Fruit fly (Drosophila melanogaster): ENCODE data around the gene CG9853.

CG9853 gene

dm6 chr3R:4382165-4382564, 19.7 kb downstream of the CG9853 start:
- TF ChIP-seq h (optimal IDR thresholded peaks at IDR 0.05) (no peak), psq (optimal IDR thresholded peaks at IDR 0.05) (no peak), Sin3A (optimal IDR thresholded peaks at IDR 0.05) (no peak), Myc (optimal IDR thresholded peaks at IDR 0.05) (no peak), insv (optimal IDR thresholded peaks at IDR 0.05) (no peak), ttk (optimal IDR thresholded peaks at IDR 0.05) (no peak)

- TF ChIP-seq Sin3A (optimal IDR thresholded peaks at IDR 0.05): no peak
- TF ChIP-seq Myc (optimal IDR thresholded peaks at IDR 0.05): no peak
- no peak for TF ChIP-seq ttk (optimal IDR thresholded peaks at IDR 0.05)
- TF ChIP-seq psq (optimal IDR thresholded peaks at IDR 0.05): no peak
- no peak for TF ChIP-seq h (optimal IDR thresholded peaks at IDR 0.05)
- TF ChIP-seq insv (optimal IDR thresholded peaks at IDR 0.05): no peak
Measured at dm6 chr3R:4381079-4381919, 20.5 kb downstream of the CG9853 start, which contains the start of gene Cont. TSS of gene Cont (plus strand) at chr3R:4381306.

- TF ChIP-seq h (optimal IDR thresholded peaks at IDR 0.05): no peak
- no peak for TF ChIP-seq insv (optimal IDR thresholded peaks at IDR 0.05)
- no peak for TF ChIP-seq psq (optimal IDR thresholded peaks at IDR 0.05)
- TF ChIP-seq Myc (optimal IDR thresholded peaks at IDR 0.05): no peak
- TF ChIP-seq Sin3A (optimal IDR thresholded peaks at IDR 0.05): no peak
- no peak for TF ChIP-seq ttk (optimal IDR thresholded peaks at IDR 0.05)
Measured at dm6 chr3R:4378363-4379354, 23.2 kb downstream of the CG9853 start, which contains the start of gene Sfxn1-3. TSS of gene Sfxn1-3 (plus strand) at chr3R:4378600.

dm6 chr3R:4362010-4362409, 39.8 kb downstream of the CG9853 start:
- TF ChIP-seq Sin3A (optimal IDR thresholded peaks at IDR 0.05): no peak
- no peak for TF ChIP-seq ttk (optimal IDR thresholded peaks at IDR 0.05)
- no peak for TF ChIP-seq psq (optimal IDR thresholded peaks at IDR 0.05)
- TF ChIP-seq h (optimal IDR thresholded peaks at IDR 0.05): no peak

dm6 chr3R:4360668-4361110, 41.1 kb downstream of the CG9853 start:
- TF ChIP-seq insv (optimal IDR thresholded peaks at IDR 0.05): no peak
- TF ChIP-seq h (optimal IDR thresholded peaks at IDR 0.05): no peak
- no peak for TF ChIP-seq ttk (optimal IDR thresholded peaks at IDR 0.05)
- no peak for TF ChIP-seq psq (optimal IDR thresholded peaks at IDR 0.05)
- no peak for TF ChIP-seq Myc (optimal IDR thresholded peaks at IDR 0.05)
- TF ChIP-seq Sin3A (optimal IDR thresholded peaks at IDR 0.05): no peak

- no peak for TF ChIP-seq h (optimal IDR thresholded peaks at IDR 0.05)
- no peak for TF ChIP-seq psq (optimal IDR thresholded peaks at IDR 0.05)
- TF ChIP-seq ttk (optimal IDR thresholded peaks at IDR 0.05): no peak
- no peak for TF ChIP-seq Myc (optimal IDR thresholded peaks at IDR 0.05)
- no peak for TF ChIP-seq insv (optimal IDR thresholded peaks at IDR 0.05)
- no peak for TF ChIP-seq Sin3A (optimal IDR thresholded peaks at IDR 0.05)
Measured at dm6 chr3R:4359625-4360024, 42.2 kb downstream of the CG9853 start, which contains the start of gene CG1090. TSS of gene CG1090 (plus strand) at chr3R:4359883.

- no peak for TF ChIP-seq Myc (optimal IDR thresholded peaks at IDR 0.05)
Measured at dm6 chr3R:4353569-4353968, 48.3 kb downstream of the CG9853 start.

dm6 chr3R:4350199-4350598, 51.6 kb downstream of the CG9853 start:
- no peak for TF ChIP-seq Myc (optimal IDR thresholded peaks at IDR 0.05)
- TF ChIP-seq ttk (optimal IDR thresholded peaks at IDR 0.05): no peak
- no peak for TF ChIP-seq h (optimal IDR thresholded peaks at IDR 0.05)
- TF ChIP-seq psq (optimal IDR thresholded peaks at IDR 0.05): no peak

All from Kc167 (cell line).